Worm (Caenorhabditis elegans) whole organism, mixed stage, embryonic: ENCODE results near the gene T02E9.6.

Source experiments
- cnd-1 ChIP-seq: fragments of 200-800 bp; sonication (Bioruptor generic); optimal IDR thresholded peaks from 2 replicates; lab custom pipeline; 2018; ENCODE audit warnings: mild to moderate bottlenecking, missing genetic modification characterization, missing compliant biosample characterization
- mep-1 ChIP-seq: fragments of 150-350 bp; optimal IDR thresholded peaks from 2 replicates; lab custom pipeline; 2017; ENCODE audit warnings: missing biosample characterization, missing genetic modification reagents, missing genetic modification characterization, inconsistent platforms
- mls-2 ChIP-seq: sonication (generic microtip); optimal IDR thresholded peaks from 2 replicates; lab custom pipeline; 2016; ENCODE audit warnings: mild to moderate bottlenecking, missing genetic modification characterization, moderate library complexity, missing compliant biosample characterization
- nhr-12 ChIP-seq: fragments of 150-350 bp; optimal IDR thresholded peaks from 2 replicates; lab custom pipeline; 2014; ENCODE audit warnings: missing biosample characterization, missing genetic modification characterization
- nhr-237 ChIP-seq: fragments of 150-350 bp; optimal IDR thresholded peaks from 2 replicates; lab custom pipeline; 2014; ENCODE audit warnings: missing biosample characterization, missing genetic modification characterization
- nhr-76 ChIP-seq: sonication (generic microtip); optimal IDR thresholded peaks from 2 replicates; lab custom pipeline; 2017; ENCODE audit warnings: missing biosample characterization, missing genetic modification characterization
- snpc-4 ChIP-seq: fragments of 150-350 bp; optimal IDR thresholded peaks from 2 replicates; lab custom pipeline; 2014; ENCODE audit warnings: missing biosample characterization, missing genetic modification characterization
- unc-39 ChIP-seq: fragments of 150-350 bp; optimal IDR thresholded peaks from 2 replicates; lab custom pipeline; 2014; ENCODE audit warnings: missing biosample characterization, missing genetic modification characterization
- unc-62 ChIP-seq: fragments of 150-350 bp; optimal IDR thresholded peaks from 2 replicates; lab custom pipeline; 2014; ENCODE audit warnings: missing biosample characterization, missing genetic modification reagents, missing genetic modification characterization

DNA sequence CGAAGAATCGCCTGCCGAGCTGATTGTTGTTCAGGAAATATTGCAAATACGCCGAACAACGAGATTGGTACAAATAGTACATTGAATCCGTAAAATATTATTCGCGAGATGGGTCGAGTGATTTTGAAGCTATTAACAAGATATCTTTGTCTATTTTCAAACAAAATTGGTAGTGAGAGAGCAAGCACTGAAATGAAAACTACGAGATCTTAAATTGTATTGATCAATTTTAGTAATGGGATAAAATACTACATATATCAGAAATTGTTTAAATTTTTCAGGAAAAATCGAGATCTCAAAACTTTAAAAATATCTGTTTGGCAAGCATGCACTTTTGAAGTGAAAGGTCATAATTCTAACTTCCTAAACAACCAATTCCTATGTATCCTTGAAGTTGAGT is 29.9 kb downstream of the T02E9.6 start:
- no peak for TF ChIP-seq snpc-4 (tag; lab: Kevin White, UChicago)
- TF ChIP-seq cnd-1 (tag; lab: Kevin White, UChicago) = no peak
- TF ChIP-seq nhr-12 (tag; lab: Kevin White, UChicago) = no peak
- no peak for TF ChIP-seq mls-2 (tag; lab: Kevin White, UChicago)
- TF ChIP-seq nhr-76 (tag; lab: Kevin White, UChicago) = no peak
- TF ChIP-seq unc-62 (GFP tag; lab: Kevin White, UChicago) = no peak
- TF ChIP-seq nhr-237 (tag; lab: Kevin White, UChicago) = no peak
- TF ChIP-seq mep-1 = no peak
- no peak for TF ChIP-seq unc-39 (tag; lab: Kevin White, UChicago)
